Worm (Caenorhabditis elegans): ENCODE data around the gene fipr-10.

ce11 chrV:9889629-9890028 lies 24.3 kb upstream of the fipr-10 start, which contains the start of gene fshr-1:
- TF ChIP-seq nhr-237 (tag; optimal IDR thresholded peaks at IDR 0.05) = no peak
- TF ChIP-seq nhr-12 (tag; optimal IDR thresholded peaks at IDR 0.05) = no peak
- no peak for TF ChIP-seq nhr-28 (tag; optimal IDR thresholded peaks at IDR 0.05)
- TF ChIP-seq unc-39 (tag; optimal IDR thresholded peaks at IDR 0.05) = no peak
- TF ChIP-seq elt-1 (tag; optimal IDR thresholded peaks at IDR 0.05; ENCODE audit: borderline replicate concordance, insufficient read depth) = no peak
- no peak for TF ChIP-seq sptf-1 (tag; optimal IDR thresholded peaks at IDR 0.05)
